Worm (Caenorhabditis elegans): Measurements from ENCODE around the gene fkb-4.
A peak's percentile ranks its signal among the peaks of the same experiment; 100 is the strongest.

Gene fkb-4

ce11 chrV:12744979-12745378 is 41.9 kb downstream of the fkb-4 start, which contains the start of gene C15C8.7:
TSS of gene C15C8.7 (minus strand) at chrV:12745050.
- TF ChIP-seq ekl-4 (GFP tag; IDR thresholded peaks at IDR 0.05): no peak
- TF ChIP-seq nhr-80 (tag; optimal IDR thresholded peaks at IDR 0.05): peak; percentile 26

ce11 chrV:12743778-12744502 is 43.0 kb downstream of the fkb-4 start:
- TF ChIP-seq bed-2 (GFP tag; IDR thresholded peaks at IDR 0.05) (no peak), nfyb-1 (GFP tag; IDR thresholded peaks at IDR 0.05) (0 out of 2 replicates have a peak, but pooled peaks have one; percentile 17), F57A8.1 (GFP tag; optimal IDR thresholded peaks at IDR 0.05) (no peak), F52B5.7 (tag; optimal IDR thresholded peaks at IDR 0.05) (peak; percentile 55), nhr-90 (tag; optimal IDR thresholded peaks at IDR 0.05) (peak; percentile 38), cebp-2 (GFP tag; IDR thresholded peaks at IDR 0.05) (0 out of 2 replicates have a peak, but pooled peaks have one; percentile 19), chd-7 (tag; optimal IDR thresholded peaks at IDR 0.05) (peak; percentile 11), nhr-80 (tag; optimal IDR thresholded peaks at IDR 0.05) (peak; percentile 41)

- TF ChIP-seq nhr-80 (tag; optimal IDR thresholded peaks at IDR 0.05) (peak; percentile 94), efl-1 (GFP tag; optimal IDR thresholded peaks at IDR 0.05) (no peak)
These were observed 45.2 kb downstream of the fkb-4 start, which contains the start of gene hrg-7 for ce11 chrV:12741684-12742083. TSS of gene hrg-7 (plus strand) at chrV:12742041.

ce11 chrV:12736166-12736753 is 50.7 kb downstream of the fkb-4 start, which contains the start of gene cky-1:
TSS of gene cky-1 (plus strand) at chrV:12736703.
- no peak for TF ChIP-seq atf-7 (tag; optimal IDR thresholded peaks at IDR 0.05)
- no peak for TF ChIP-seq rcor-1 (GFP tag; IDR thresholded peaks at IDR 0.05)
- TF ChIP-seq lsy-27 (tag; optimal IDR thresholded peaks at IDR 0.05; ENCODE audit: borderline replicate concordance, insufficient read depth): no peak
- TF ChIP-seq mcd-1 (GFP tag; IDR thresholded peaks at IDR 0.05): no peak
- no peak for TF ChIP-seq nhr-90 (tag; optimal IDR thresholded peaks at IDR 0.05)
- no peak for TF ChIP-seq ZK185.1 (tag; optimal IDR thresholded peaks at IDR 0.05; ENCODE audit: poor library complexity, severe bottlenecking)
- TF ChIP-seq lin-35 (GFP tag; optimal IDR thresholded peaks at IDR 0.05): no peak

All from whole organism, young adult.